Worm (Caenorhabditis elegans) whole organism, L4 larva: ENCODE data around the gene R11F4.2.

Source experiments
- nhr-237 ChIP-seq: sonication (generic microtip); optimal IDR thresholded peaks from 2 replicates; lab custom pipeline; 2017; ENCODE audit warnings: missing biosample characterization, missing genetic modification characterization
- nhr-76 ChIP-seq: fragments of 150-350 bp; optimal IDR thresholded peaks from 2 replicates; lab custom pipeline; 2014; ENCODE audit warnings: missing biosample characterization, missing genetic modification characterization
- unc-62 ChIP-seq, 3 experiments: fragments of 150-350 bp in 1 of 3; sonication (generic microtip); optimal IDR thresholded peaks in 2 of 3; peaks in 1 of 3; 1 replicate in 1 of 3; 2 replicates in 2 of 3; lab custom pipeline; 2014 to 2017; ENCODE audit warnings: missing biosample characterization in 3 of 3, missing genetic modification characterization in 3 of 3, missing genetic modification reagents in 3 of 3, missing genotype in 1 of 3
- vab-7 ChIP-seq: fragments of 200-800 bp; sonication (Bioruptor generic); IDR thresholded peaks from 2 replicates; pipeline ENCODE4 v1.3.6; 2022; ENCODE audit warnings: missing genetic modification reagents, missing genetic modification characterization, missing compliant biosample characterization

- no peak for TF ChIP-seq vab-7 (GFP tag; lab: Robert Waterston, UW)
- no peak for TF ChIP-seq nhr-237 (tag; lab: Kevin White, UChicago)
- TF ChIP-seq nhr-76 (tag; lab: Kevin White, UChicago), result no peak
- peak in 1 of 2 experiments; percentile 24 for TF ChIP-seq unc-62 (GFP tag; optimal IDR thresholded peaks at IDR 0.05 in 1 of 2; lab: Kevin White, UChicago)
- TF ChIP-seq unc-62 (tag; optimal IDR thresholded peaks at IDR 0.05; lab: Kevin White, UChicago), result no peak
These were observed 7.9 kb downstream of the R11F4.2 start for ce11 chrII:4090790-4091189.
